Fruit fly (Drosophila melanogaster) Kc167 (cell line): ENCODE measurements around the gene trol.

Source experiments
- Myc ChIP-seq: fragments of >200 bp; optimal IDR thresholded peaks from 2 replicates; lab custom pipeline; 2017; ENCODE audit warnings: missing external identifiers
- h ChIP-seq: fragments of >200 bp; optimal IDR thresholded peaks from 3 replicates; lab custom pipeline; 2018; ENCODE audit warnings: missing external identifiers
- insv ChIP-seq: fragments of >200 bp; optimal IDR thresholded peaks from 3 replicates; lab custom pipeline; 2018; ENCODE audit warnings: missing external identifiers
- psq ChIP-seq: fragments of >200 bp; optimal IDR thresholded peaks from 2 replicates; lab custom pipeline; 2017; ENCODE audit warnings: missing external identifiers
- ttk ChIP-seq: sonication (Bioruptor generic); optimal IDR thresholded peaks from 2 replicates; lab custom pipeline; 2017; ENCODE audit warnings: missing external identifiers

dm6 chrX:2462919-2463544, 82.2 kb downstream of the trol start:
- TF ChIP-seq insv (lab: Kevin White, UChicago) = no peak
- no peak for TF ChIP-seq Myc (lab: Kevin White, UChicago)
- no peak for TF ChIP-seq h (lab: Kevin White, UChicago)
- TF ChIP-seq psq (lab: Kevin White, UChicago) = no peak
- TF ChIP-seq ttk (lab: Kevin White, UChicago) = no peak
